Fruit fly (Drosophila melanogaster): ENCODE measurements around the gene Cp38.
A peak's percentile ranks its signal among the peaks of the same experiment; 100 is the strongest.

Cp38 gene

dm6 chrX:8442161-8442560, 39.5 kb upstream of the Cp38 start, which contains the start of gene CG12123 (continued):
- peak; percentile 72 for TF ChIP-seq pzg (GFP tag; optimal IDR thresholded peaks at IDR 0.05)
- TF ChIP-seq CG14710 (tag; optimal IDR thresholded peaks at IDR 0.05), result peak; percentile 95
- peak; percentile 61 for TF ChIP-seq MBD-R2 (GFP tag; IDR thresholded peaks at IDR 0.05)
- no peak for TF ChIP-seq hb (GFP tag; IDR thresholded peaks at IDR 0.05; ENCODE audit: partially characterized antibody)
- TF ChIP-seq CG9797 (GFP tag; optimal IDR thresholded peaks at IDR 0.05), result peak; percentile 25
- TF ChIP-seq Sry-δ (GFP tag; optimal IDR thresholded peaks at IDR 0.05), result peak; percentile 7
- TF ChIP-seq sens (GFP tag), result peak; percentile 21

DNA sequence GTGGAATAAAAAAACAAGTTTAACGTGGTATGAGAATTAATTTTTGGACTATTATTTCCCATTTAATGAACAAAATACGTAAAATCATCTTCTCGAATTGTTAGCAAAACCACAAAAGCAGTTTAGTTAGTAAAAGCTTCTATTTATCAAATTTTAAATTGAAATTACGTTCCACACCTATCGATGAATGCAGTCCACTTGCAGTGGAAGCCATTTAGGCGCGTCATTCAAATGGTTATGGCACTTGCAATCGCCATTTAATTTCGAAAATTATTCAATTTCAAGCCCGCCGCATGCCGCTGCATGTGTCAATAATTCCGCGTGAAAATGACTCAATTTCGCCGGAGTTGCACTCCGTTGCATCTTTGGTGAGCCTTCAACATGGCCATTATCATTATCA, 38.7 kb upstream of the Cp38 start:
- TF ChIP-seq lab (GFP tag; optimal IDR thresholded peaks at IDR 0.05), result no peak
- peak; percentile 70 for TF ChIP-seq Dp (GFP tag; optimal IDR thresholded peaks at IDR 0.05)
- no peak for TF ChIP-seq Ptx1 (GFP tag; IDR thresholded peaks at IDR 0.05)
- TF ChIP-seq Nf-YB (GFP tag; optimal IDR thresholded peaks at IDR 0.05), result no peak
- peak; percentile 39; the same call in 1 of the 2 replicates for TF ChIP-seq Dref (GFP tag; IDR thresholded peaks at IDR 0.05)
- no peak for TF ChIP-seq Camta (GFP tag; optimal IDR thresholded peaks at IDR 0.05)
- TF ChIP-seq ci (GFP tag; IDR thresholded peaks at IDR 0.05), result no peak
- TF ChIP-seq gt (GFP tag; IDR thresholded peaks at IDR 0.05), result no peak
- no peak for TF ChIP-seq btn (GFP tag; optimal IDR thresholded peaks at IDR 0.05)
- TF ChIP-seq Trl (optimal IDR thresholded peaks at IDR 0.05), result no peak
- TF ChIP-seq Trl (GFP tag; optimal IDR thresholded peaks at IDR 0.05), result no peak
- TF ChIP-seq sug (tag; optimal IDR thresholded peaks at IDR 0.05), result no peak
- no peak for TF ChIP-seq CG8290 (GFP tag; optimal IDR thresholded peaks at IDR 0.05)
- TF ChIP-seq CG8290 (tag; optimal IDR thresholded peaks at IDR 0.05), result no peak
- 0 out of 4 replicates have a peak, but pooled peaks have one; percentile 37 for TF ChIP-seq Dll (GFP tag; IDR thresholded peaks at IDR 0.05; ENCODE audit: partially characterized antibody)
- TF ChIP-seq maf-S (GFP tag; optimal IDR thresholded peaks at IDR 0.05), result no peak
- TF ChIP-seq CG13624 (GFP tag; optimal IDR thresholded peaks at IDR 0.05), result no peak
- TF ChIP-seq CG16779 (GFP tag; IDR thresholded peaks at IDR 0.05), result no peak
- no peak for TF ChIP-seq Lim3 (GFP tag; IDR thresholded peaks at IDR 0.05)
- peak; percentile 14 for TF ChIP-seq phol (tag; optimal IDR thresholded peaks at IDR 0.05)
- TF ChIP-seq CG10654 (GFP tag; optimal IDR thresholded peaks at IDR 0.05), result no peak
- TF ChIP-seq chm (GFP tag; IDR thresholded peaks at IDR 0.05), result no peak
- TF ChIP-seq CG7928 (GFP tag; optimal IDR thresholded peaks at IDR 0.05), result no peak
- no peak for TF ChIP-seq onecut (GFP tag; IDR thresholded peaks at IDR 0.05)
- no peak for TF ChIP-seq CG33557 (GFP tag; optimal IDR thresholded peaks at IDR 0.05)
- TF ChIP-seq Side (GFP tag; optimal IDR thresholded peaks at IDR 0.05), result no peak
- TF ChIP-seq BEAF-32 (GFP tag; optimal IDR thresholded peaks at IDR 0.05), result peak; percentile 8
- TF ChIP-seq luna (GFP tag; optimal IDR thresholded peaks at IDR 0.05), result no peak
- TF ChIP-seq NfI (GFP tag; optimal IDR thresholded peaks at IDR 0.05), result no peak
- TF ChIP-seq CG9609 (GFP tag; optimal IDR thresholded peaks at IDR 0.05), result no peak
- no peak for TF ChIP-seq ftz-f1 (GFP tag; optimal IDR thresholded peaks at IDR 0.05)
- TF ChIP-seq ewg (GFP tag; optimal IDR thresholded peaks at IDR 0.05), result no peak
- TF ChIP-seq CG6175 (GFP tag; IDR thresholded peaks at IDR 0.05), result no peak
- peak; percentile 86 for TF ChIP-seq E2f2 (GFP tag; IDR thresholded peaks at IDR 0.05)
- TF ChIP-seq jing (GFP tag; optimal IDR thresholded peaks at IDR 0.05), result no peak
- TF ChIP-seq CG15514 (GFP tag; optimal IDR thresholded peaks at IDR 0.05), result no peak
- TF ChIP-seq CG2120 (GFP tag; optimal IDR thresholded peaks at IDR 0.05), result no peak
- no peak for TF ChIP-seq bowl (GFP tag; IDR thresholded peaks at IDR 0.05)
- TF ChIP-seq Tbp (GFP tag; optimal IDR thresholded peaks at IDR 0.05), result no peak
